Fruit fly (Drosophila melanogaster) whole organism, embryonic: ENCODE results near the gene loaf.

Experiments
- Adf1 ChIP-seq: fragments of 200-800 bp; sonication (Bioruptor generic); IDR thresholded peaks from 2 replicates; pipeline ENCODE4 v1.3.6; 2022; ENCODE audit warnings: missing biosample characterization, missing genetic modification characterization
- CG1024 ChIP-seq: fragments of 200-800 bp; sonication (Bioruptor generic); IDR thresholded peaks from 2 replicates; pipeline ENCODE4 v1.3.6; 2022; ENCODE audit warnings: missing biosample characterization, missing genetic modification characterization
- CG10267 ChIP-seq: fragments of 200-800 bp; sonication (Bioruptor generic); optimal IDR thresholded peaks from 2 replicates; lab custom pipeline; 2018; ENCODE audit warnings: missing biosample characterization, mild to moderate bottlenecking, missing genetic modification characterization, moderate library complexity
- CG10321 ChIP-seq: fragments of 200-800 bp; sonication (Bioruptor generic); IDR thresholded peaks from 2 replicates; pipeline ENCODE4 v1.3.6; 2022; ENCODE audit warnings: missing biosample characterization, missing genetic modification characterization
- CG11247 ChIP-seq: fragments of 200-800 bp; sonication (Bioruptor generic); IDR thresholded peaks from 2 replicates; pipeline ENCODE4 v1.3.6; 2022; ENCODE audit warnings: missing biosample characterization, missing genetic modification characterization
- CG11723 ChIP-seq: fragments of 200-800 bp; sonication (Bioruptor generic); optimal IDR thresholded peaks from 2 replicates; lab custom pipeline; 2017; ENCODE audit warnings: missing biosample characterization, mild to moderate bottlenecking, missing genetic modification characterization
- CG12744 ChIP-seq: fragments of 200-800 bp; sonication (Bioruptor generic); optimal IDR thresholded peaks from 2 replicates; lab custom pipeline; 2016; ENCODE audit warnings: missing biosample characterization, missing genetic modification characterization
- CG12769 ChIP-seq: fragments of 200-800 bp; sonication (Bioruptor generic); optimal IDR thresholded peaks from 2 replicates; lab custom pipeline; 2019; ENCODE audit warnings: missing biosample characterization, mild to moderate bottlenecking, missing genetic modification characterization, moderate library complexity
- CG13775 ChIP-seq: fragments of 200-800 bp; sonication (Bioruptor generic); optimal IDR thresholded peaks from 3 replicates; lab custom pipeline; 2017; ENCODE audit warnings: missing biosample characterization, mild to moderate bottlenecking, missing genetic modification characterization
- CG14050 ChIP-seq: fragments of 200-800 bp; sonication (Bioruptor generic); IDR thresholded peaks from 3 replicates; pipeline ENCODE4 v1.3.6; 2022; ENCODE audit warnings: missing biosample characterization, missing genetic modification characterization
- CG14860 ChIP-seq: fragments of 200-800 bp; sonication (Bioruptor generic); IDR thresholded peaks from 3 replicates; pipeline ENCODE4 v1.3.6; 2022; ENCODE audit warnings: missing biosample characterization, missing genetic modification characterization; ENCODE audit not compliant: partially characterized antibody
- CG17359 ChIP-seq: fragments of 200-800 bp; sonication (Bioruptor generic); optimal IDR thresholded peaks from 3 replicates; lab custom pipeline; 2018; ENCODE audit warnings: missing biosample characterization, mild to moderate bottlenecking, missing genetic modification characterization, moderate library complexity
- CG17912 ChIP-seq: fragments of 200-800 bp; sonication (Bioruptor generic); optimal IDR thresholded peaks from 2 replicates; lab custom pipeline; 2018; ENCODE audit warnings: missing biosample characterization, mild to moderate bottlenecking, missing genetic modification characterization
- CG1832 ChIP-seq: fragments of 200-800 bp; sonication (Bioruptor generic); optimal IDR thresholded peaks from 2 replicates; lab custom pipeline; 2017; ENCODE audit warnings: missing biosample characterization, mild to moderate bottlenecking, missing genetic modification characterization, inconsistent platforms
- CG2116 ChIP-seq: fragments of 200-800 bp; sonication (Bioruptor generic); optimal IDR thresholded peaks from 3 replicates; lab custom pipeline; 2018; ENCODE audit warnings: missing biosample characterization, mild to moderate bottlenecking, missing genetic modification characterization
- CG4404 ChIP-seq: fragments of 200-800 bp; sonication (Bioruptor generic); IDR thresholded peaks from 2 replicates; pipeline ENCODE4 v1.3.6; 2022; ENCODE audit warnings: missing biosample characterization, missing genetic modification characterization
- CG6683 ChIP-seq: fragments of 200-800 bp; sonication (Bioruptor generic); optimal IDR thresholded peaks from 2 replicates; lab custom pipeline; 2017; ENCODE audit warnings: missing biosample characterization, mild to moderate bottlenecking, missing genetic modification characterization, missing genetic modification reagents
- CG8281 ChIP-seq: fragments of 200-800 bp; sonication (Bioruptor generic); optimal IDR thresholded peaks from 2 replicates; lab custom pipeline; 2018; ENCODE audit warnings: missing biosample characterization, mild to moderate bottlenecking, missing genetic modification characterization, moderate library complexity
- CG8290 ChIP-seq, 3 experiments: fragments of 200-800 bp; sonication (Bioruptor generic); optimal IDR thresholded peaks; 2 replicates each; lab custom pipeline; 2016 to 2019; ENCODE audit warnings: missing biosample characterization in 3 of 3, missing genetic modification characterization in 3 of 3, mild to moderate bottlenecking in 2 of 3, moderate library complexity in 1 of 3
- CG8359 ChIP-seq: fragments of 200-800 bp; sonication (Bioruptor generic); optimal IDR thresholded peaks from 2 replicates; lab custom pipeline; 2017; ENCODE audit warnings: missing biosample characterization, mild to moderate bottlenecking, missing genetic modification characterization, borderline replicate concordance
- CG8478 ChIP-seq: fragments of >200 bp; optimal IDR thresholded peaks from 2 replicates; lab custom pipeline; 2018
- CoRest ChIP-seq: fragments of 200-800 bp; sonication (Bioruptor generic); optimal IDR thresholded peaks from 3 replicates; lab custom pipeline; 2018; ENCODE audit warnings: missing biosample characterization, mild to moderate bottlenecking, missing genetic modification characterization, moderate library complexity
- Med ChIP-seq: fragments of 200-800 bp; sonication (Bioruptor generic); peaks from one replicate; lab custom pipeline; 2016; ENCODE audit warnings: missing biosample characterization, missing genetic modification characterization, mild to moderate bottlenecking, inconsistent platforms, moderate library complexity
- Nf-YA ChIP-seq: fragments of 200-800 bp; sonication (Bioruptor generic); IDR thresholded peaks from 2 replicates; pipeline ENCODE4 v1.3.6; 2022; ENCODE audit warnings: missing biosample characterization, missing genetic modification characterization
- Oaz ChIP-seq: fragments of 200-800 bp; sonication (Bioruptor generic); IDR thresholded peaks from 2 replicates; pipeline ENCODE4 v1.3.6; 2022; ENCODE audit warnings: missing biosample characterization, missing genetic modification characterization
- Sin3A ChIP-seq: fragments of >200 bp; optimal IDR thresholded peaks from 2 replicates; lab custom pipeline; 2018
- Spps ChIP-seq: fragments of 200-800 bp; sonication (Bioruptor generic); optimal IDR thresholded peaks from 2 replicates; lab custom pipeline; 2018; ENCODE audit warnings: missing biosample characterization, mild to moderate bottlenecking, missing genetic modification characterization
- Ssrp ChIP-seq: fragments of 200-800 bp; sonication (Bioruptor generic); optimal IDR thresholded peaks from 2 replicates; lab custom pipeline; 2018; ENCODE audit warnings: missing biosample characterization, mild to moderate bottlenecking, missing genetic modification characterization, moderate library complexity
- Stat92E ChIP-seq, 3 experiments: fragments of >200 bp in 2 of 3; fragments of 200-800 bp in 1 of 3; sonication (Bioruptor generic) in 1 of 3; optimal IDR thresholded peaks; 2 replicates each; lab custom pipeline; 2017 to 2019; ENCODE audit warnings: missing biosample characterization in 3 of 3, missing genetic modification characterization in 3 of 3, mild to moderate bottlenecking in 1 of 3, moderate library complexity in 1 of 3
- abd-A ChIP-seq: fragments of 200-800 bp; sonication (Bioruptor generic); optimal IDR thresholded peaks from 3 replicates; lab custom pipeline; 2019; ENCODE audit warnings: missing biosample characterization, mild to moderate bottlenecking, missing genetic modification characterization, moderate library complexity
- aop ChIP-seq: fragments of 200-800 bp; sonication (Bioruptor generic); IDR thresholded peaks from 2 replicates; pipeline ENCODE4 v1.3.6; 2022; ENCODE audit warnings: missing biosample characterization, missing genetic modification characterization
- cas ChIP-seq: fragments of 200-800 bp; sonication (Bioruptor generic); IDR thresholded peaks from 2 replicates; pipeline ENCODE4 v1.3.6; 2022; ENCODE audit warnings: missing biosample characterization, missing genetic modification characterization
- chinmo ChIP-seq: fragments of 200-800 bp; sonication (Bioruptor generic); IDR thresholded peaks from 4 replicates; pipeline ENCODE4 v1.3.6; 2022; ENCODE audit warnings: missing biosample characterization, missing genetic modification characterization; ENCODE audit not compliant: partially characterized antibody
- crol ChIP-seq: fragments of 200-800 bp; sonication (Bioruptor generic); IDR thresholded peaks from 2 replicates; pipeline ENCODE4 v1.3.6; 2022; ENCODE audit warnings: missing biosample characterization, missing genetic modification characterization
- danr ChIP-seq: fragments of 200-800 bp; sonication (Bioruptor generic); IDR thresholded peaks from 2 replicates; pipeline ENCODE4 v1.3.6; 2022; ENCODE audit warnings: missing biosample characterization, missing genetic modification characterization
- dimm ChIP-seq: fragments of 200-800 bp; sonication (Bioruptor generic); IDR thresholded peaks from 2 replicates; pipeline ENCODE4 v1.3.6; 2022; ENCODE audit warnings: missing biosample characterization, missing genetic modification characterization
- dysf ChIP-seq: fragments of 200-800 bp; sonication (Bioruptor generic); IDR thresholded peaks from 3 replicates; pipeline ENCODE4 v1.3.6; 2022; ENCODE audit warnings: missing biosample characterization, missing genetic modification characterization
- esg ChIP-seq: fragments of 200-800 bp; sonication (Bioruptor generic); conservative IDR thresholded peaks from 2 replicates; pipeline ENCODE4 v1.3.6; 2022; ENCODE audit warnings: missing biosample characterization, missing genetic modification characterization
- ftz-f1 ChIP-seq: fragments of 200-800 bp; sonication (Bioruptor generic); optimal IDR thresholded peaks from 2 replicates; lab custom pipeline; 2016; ENCODE audit warnings: missing biosample characterization, missing genetic modification characterization
- ind ChIP-seq: fragments of 200-800 bp; sonication (Bioruptor generic); optimal IDR thresholded peaks from 3 replicates; lab custom pipeline; 2016; ENCODE audit warnings: missing biosample characterization, missing genetic modification characterization
- onecut ChIP-seq: fragments of 200-800 bp; sonication (Bioruptor generic); IDR thresholded peaks from 2 replicates; pipeline ENCODE4 v1.3.6; 2022; ENCODE audit warnings: missing biosample characterization, missing genetic modification characterization
- phol ChIP-seq: fragments of 200-800 bp; sonication (Bioruptor generic); optimal IDR thresholded peaks from 3 replicates; lab custom pipeline; 2018; ENCODE audit warnings: missing biosample characterization, mild to moderate bottlenecking, missing genetic modification characterization, moderate library complexity
- sd ChIP-seq: fragments of 200-800 bp; sonication (Bioruptor generic); optimal IDR thresholded peaks from 3 replicates; lab custom pipeline; 2018; ENCODE audit warnings: missing biosample characterization, mild to moderate bottlenecking, missing genetic modification characterization, moderate library complexity
- seq ChIP-seq: fragments of 200-800 bp; sonication (Bioruptor generic); IDR thresholded peaks from 2 replicates; pipeline ENCODE4 v1.3.6; 2022; ENCODE audit warnings: missing biosample characterization, missing genetic modification characterization
- shn ChIP-seq: fragments of 200-800 bp; sonication (Bioruptor generic); optimal IDR thresholded peaks from 3 replicates; lab custom pipeline; 2016; ENCODE audit warnings: missing biosample characterization, missing genetic modification characterization
- tgo ChIP-seq: fragments of 200-800 bp; sonication (Bioruptor generic); IDR thresholded peaks from 3 replicates; pipeline ENCODE4 v1.3.6; 2022; ENCODE audit warnings: missing biosample characterization, missing genetic modification characterization
- tna ChIP-seq: fragments of 200-800 bp; sonication (Bioruptor generic); IDR thresholded peaks from 2 replicates; pipeline ENCODE4 v1.3.6; 2022; ENCODE audit warnings: missing biosample characterization, missing genetic modification characterization; ENCODE audit not compliant: partially characterized antibody
- trh ChIP-seq: fragments of 200-800 bp; sonication (Bioruptor generic); optimal IDR thresholded peaks from 2 replicates; lab custom pipeline; 2016; ENCODE audit warnings: missing biosample characterization, missing genetic modification characterization
- vvl ChIP-seq: fragments of 200-800 bp; sonication (Bioruptor generic); IDR thresholded peaks from 2 replicates; pipeline ENCODE4 v1.3.6; 2022; ENCODE audit warnings: missing biosample characterization, missing genetic modification characterization

The loaf gene

DNA sequence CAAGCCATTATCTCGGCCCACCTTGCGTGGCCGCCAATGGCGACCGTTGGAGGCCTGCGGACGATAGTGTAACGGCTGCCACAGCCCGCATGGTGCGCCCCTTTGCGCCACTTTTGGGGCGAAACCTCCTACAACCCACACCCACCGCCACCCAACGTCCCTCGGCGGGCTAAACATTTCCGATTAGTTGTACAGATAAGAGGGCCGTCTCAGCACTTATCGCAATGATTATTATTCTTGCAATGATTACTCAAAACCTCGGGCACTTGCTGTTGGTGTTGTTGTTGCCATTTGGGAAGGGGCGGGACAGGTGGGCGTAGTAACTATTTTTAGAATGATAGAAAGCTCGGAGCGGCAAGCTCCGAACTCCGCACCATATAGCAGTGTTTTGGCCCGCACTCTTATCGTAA is 6.6 kb upstream of the loaf start (continued):
- TF ChIP-seq phol (tag; lab: Kevin White, UChicago) (no peak), trh (GFP tag; lab: Kevin White, UChicago) (no peak), sd (peak; percentile 78), shn (no peak), CoRest (tag; lab: Kevin White, UChicago) (no peak), Ssrp (no peak), tna (GFP tag; lab: Robert Waterston, UW) (no peak), CG12769 (tag; lab: Kevin White, UChicago) (peak; percentile 51), CG8359 (GFP tag; lab: Kevin White, UChicago) (no peak), CG8281 (tag; lab: Kevin White, UChicago) (no peak), ind (no peak), Adf1 (GFP tag; lab: Robert Waterston, UW) (peak; percentile 44; the same call in 1 of the 2 replicates), CG13775 (GFP tag; lab: Kevin White, UChicago) (no peak), Sin3A (lab: Kevin White, UChicago) (no peak)

DNA sequence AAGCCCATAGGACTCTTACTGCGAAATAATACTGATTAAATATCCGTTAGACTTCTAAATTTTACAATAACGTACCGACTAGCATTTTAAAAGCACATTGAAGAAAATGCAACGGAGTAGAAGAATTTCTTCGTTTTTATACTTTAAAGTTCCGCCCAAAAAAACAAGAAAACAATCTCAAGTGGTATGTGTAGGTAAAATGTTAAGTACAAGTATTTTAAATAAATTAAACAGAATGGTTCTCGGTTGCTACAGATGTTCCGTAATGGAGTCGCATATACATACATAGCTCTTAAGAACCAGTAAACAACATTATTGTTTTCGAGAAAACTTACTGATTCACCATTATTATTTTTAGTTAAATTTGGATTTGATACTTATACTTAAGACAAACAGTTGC is 6.1 kb upstream of the loaf start, which contains the start of gene Muc68D:
Gene Muc68D (minus strand): TSS at position 101 of the 400 bp plus-strand sequence.
- no peak for TF ChIP-seq CG14050 (GFP tag; lab: Robert Waterston, UW)
- TF ChIP-seq CG11723 (GFP tag; lab: Kevin White, UChicago), result no peak
- TF ChIP-seq danr, result no peak
- TF ChIP-seq Oaz (GFP tag; lab: Robert Waterston, UW), result no peak
- no peak for TF ChIP-seq ftz-f1 (GFP tag; lab: Kevin White, UChicago)
- no peak for TF ChIP-seq cas (GFP tag; lab: Robert Waterston, UW)
- TF ChIP-seq dimm (GFP tag; lab: Robert Waterston, UW), result no peak

DNA sequence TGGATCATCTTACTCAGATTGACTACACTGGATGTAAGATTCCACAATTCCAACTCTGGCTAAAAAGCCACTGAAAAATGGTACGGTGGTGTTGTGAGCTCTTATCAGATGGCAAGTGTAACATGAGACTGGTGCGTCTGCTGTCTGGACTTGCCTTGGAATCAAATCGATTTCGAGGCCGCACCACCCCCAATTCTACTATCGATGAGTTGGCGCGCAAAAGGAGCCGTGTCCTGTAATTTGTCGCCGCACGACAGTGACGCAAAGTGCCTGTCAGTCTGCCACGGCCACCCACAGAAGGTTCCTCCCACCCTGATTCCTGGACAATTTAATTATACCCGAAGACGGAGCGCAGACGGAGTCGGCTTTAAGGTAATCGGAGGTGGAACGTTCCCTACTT is 581 bp upstream of the loaf start:
- TF ChIP-seq esg (GFP tag; lab: Robert Waterston, UW), result no peak
- peak; percentile 53 for TF ChIP-seq Med
- no peak for TF ChIP-seq Nf-YA (GFP tag; lab: Robert Waterston, UW)
- no peak for TF ChIP-seq dysf
- no peak for TF ChIP-seq CG12744 (GFP tag; lab: Kevin White, UChicago)
- no peak for TF ChIP-seq chinmo (GFP tag; lab: Robert Waterston, UW)
- no peak for TF ChIP-seq CG17912 (GFP tag; lab: Kevin White, UChicago)
- TF ChIP-seq CG14860 (GFP tag; lab: Robert Waterston, UW), result no peak
- no peak for TF ChIP-seq abd-A (tag; lab: Kevin White, UChicago)
- TF ChIP-seq CG10267 (tag; lab: Kevin White, UChicago), result no peak
- TF ChIP-seq onecut (GFP tag; lab: Robert Waterston, UW), result peak; percentile 73
- no peak for TF ChIP-seq Stat92E (GFP tag; optimal IDR thresholded peaks at IDR 0.05; lab: Kevin White, UChicago)
- TF ChIP-seq CG1832 (GFP tag; lab: Kevin White, UChicago), result no peak
- no peak for TF ChIP-seq Spps (tag; lab: Kevin White, UChicago)

DNA sequence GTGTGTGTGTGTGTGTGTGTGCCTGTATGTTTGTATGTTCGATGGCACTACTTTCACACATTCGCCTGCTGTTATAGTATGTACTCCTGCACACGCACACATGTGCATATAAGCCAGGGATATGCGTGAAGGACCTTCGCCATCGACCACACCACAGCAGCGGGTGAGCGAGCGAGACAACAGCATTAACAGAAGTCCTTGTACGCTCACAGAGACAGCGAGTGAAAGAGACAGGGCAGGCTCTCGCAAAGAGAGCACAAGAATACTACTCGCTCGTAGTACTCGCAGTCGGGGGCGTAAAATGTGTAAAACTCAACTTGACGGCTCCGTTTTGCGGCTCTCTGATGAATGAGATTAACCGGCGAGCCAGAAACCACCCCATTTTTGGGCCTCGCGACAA is 1.1 kb downstream of the loaf start:
- TF ChIP-seq vvl (GFP tag; lab: Robert Waterston, UW) (no peak), CG4404 (GFP tag; lab: Robert Waterston, UW) (no peak), CG11247 (no peak), crol (GFP tag; lab: Robert Waterston, UW) (peak; percentile 44; the same call in 1 of the 2 replicates), seq (GFP tag; lab: Robert Waterston, UW) (peak; percentile 77), CG10321 (GFP tag; lab: Robert Waterston, UW) (peak; percentile 51; the same call in 1 of the 2 replicates), CG6683 (GFP tag; lab: Kevin White, UChicago) (no peak), CG8290 (GFP tag; optimal IDR thresholded peaks at IDR 0.05; lab: Kevin White, UChicago) (no peak), CG8290 (tag; optimal IDR thresholded peaks at IDR 0.05; lab: Kevin White, UChicago) (no peak), CG8478 (lab: Kevin White, UChicago) (peak; percentile 70), CG1024 (no peak), CG2116 (GFP tag; lab: Kevin White, UChicago) (no peak), aop (GFP tag; lab: Robert Waterston, UW) (no peak), CG17359 (tag; lab: Kevin White, UChicago) (no peak), tgo (no peak)
